Fruit fly (Drosophila melanogaster) Kc167 (cell line): Measurements from ENCODE around the gene Fdx1.

Experiments
- Myc ChIP-seq: fragments of >200 bp; optimal IDR thresholded peaks from 2 replicates; lab custom pipeline; 2017; ENCODE audit warnings: missing external identifiers
- Sin3A ChIP-seq: fragments of >200 bp; optimal IDR thresholded peaks from 2 replicates; lab custom pipeline; 2018; ENCODE audit warnings: missing external identifiers
- h ChIP-seq: fragments of >200 bp; optimal IDR thresholded peaks from 3 replicates; lab custom pipeline; 2018; ENCODE audit warnings: missing external identifiers
- insv ChIP-seq: fragments of >200 bp; optimal IDR thresholded peaks from 3 replicates; lab custom pipeline; 2018; ENCODE audit warnings: missing external identifiers
- psq ChIP-seq: fragments of >200 bp; optimal IDR thresholded peaks from 2 replicates; lab custom pipeline; 2017; ENCODE audit warnings: missing external identifiers
- ttk ChIP-seq: sonication (Bioruptor generic); optimal IDR thresholded peaks from 2 replicates; lab custom pipeline; 2017; ENCODE audit warnings: missing external identifiers

DNA sequence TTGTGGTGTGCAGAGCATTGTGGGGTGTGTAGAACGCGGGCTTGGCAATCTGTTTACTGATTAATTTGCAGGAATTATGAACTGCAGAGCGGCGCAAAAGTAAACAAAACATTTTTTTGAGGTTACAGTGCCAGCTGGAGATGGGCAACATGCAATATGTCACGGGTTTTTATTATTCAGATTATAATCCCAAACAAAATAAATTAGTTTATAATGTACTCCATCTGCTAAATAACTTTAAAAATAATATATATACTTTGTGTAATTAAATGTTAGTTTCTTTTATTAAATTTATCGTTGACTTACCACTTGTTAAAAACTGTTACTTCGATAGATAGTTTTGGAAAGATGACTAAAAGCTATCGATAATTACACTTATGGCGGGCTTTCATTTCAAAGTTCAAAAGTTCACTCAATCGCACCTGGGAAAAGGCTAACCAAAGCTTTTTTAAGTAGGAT lies at the start of gene Fdx1:
- no peak for TF ChIP-seq psq
- TF ChIP-seq h (lab: Kevin White, UChicago): no peak
- no peak for TF ChIP-seq Myc (lab: Kevin White, UChicago)
- TF ChIP-seq ttk (lab: Kevin White, UChicago): no peak
- no peak for TF ChIP-seq insv (lab: Kevin White, UChicago)
- no peak for TF ChIP-seq Sin3A (lab: Kevin White, UChicago)
